Worm (Caenorhabditis elegans) whole organism, L3 larva: ENCODE measurements around the gene str-115.

Experiments used
- R02D3.7 ChIP-seq: fragments of 150-350 bp; optimal IDR thresholded peaks from 2 replicates; lab custom pipeline; 2014; ENCODE audit warnings: missing biosample characterization, missing genetic modification characterization
- ZK546.5 ChIP-seq: sonication (generic microtip); optimal IDR thresholded peaks from 2 replicates; lab custom pipeline; 2017; ENCODE audit warnings: missing biosample characterization, missing genetic modification characterization
- aly-2 ChIP-seq: fragments of 150-350 bp; optimal IDR thresholded peaks from 2 replicates; lab custom pipeline; 2014; ENCODE audit warnings: missing biosample characterization, missing genetic modification characterization
- ama-1 ChIP-seq: fragments of 150-350 bp; optimal IDR thresholded peaks from 2 replicates; lab custom pipeline; 2018
- ceh-16 ChIP-seq: sonication (generic microtip); optimal IDR thresholded peaks from 2 replicates; lab custom pipeline; 2017; ENCODE audit warnings: missing biosample characterization, missing genetic modification characterization
- ceh-28 ChIP-seq: fragments of 150-350 bp; optimal IDR thresholded peaks from 2 replicates; lab custom pipeline; 2014; ENCODE audit warnings: missing biosample characterization, missing genetic modification reagents, missing genetic modification characterization
- ceh-82 ChIP-seq: fragments of 150-350 bp; optimal IDR thresholded peaks from 2 replicates; lab custom pipeline; 2014; ENCODE audit warnings: missing biosample characterization, missing genetic modification characterization
- ceh-9 ChIP-seq: sonication (generic microtip); optimal IDR thresholded peaks from 2 replicates; lab custom pipeline; 2018; ENCODE audit warnings: missing biosample characterization, missing genetic modification characterization
- daf-12 ChIP-seq: fragments of 150-350 bp; optimal IDR thresholded peaks from 2 replicates; lab custom pipeline; 2014; ENCODE audit warnings: missing biosample characterization, missing genetic modification reagents, missing genetic modification characterization
- egl-5 ChIP-seq: fragments of 150-350 bp; optimal IDR thresholded peaks from 2 replicates; lab custom pipeline; 2017; ENCODE audit warnings: missing biosample characterization, missing genetic modification reagents, missing genetic modification characterization, inconsistent platforms
- elt-1 ChIP-seq: fragments of 150-350 bp; optimal IDR thresholded peaks from 2 replicates; lab custom pipeline; 2014; ENCODE audit warnings: missing biosample characterization, missing genetic modification characterization
- elt-2 ChIP-seq: sonication (generic microtip); optimal IDR thresholded peaks from 2 replicates; lab custom pipeline; 2016; ENCODE audit warnings: missing genetic modification reagents, mild to moderate bottlenecking, missing genetic modification characterization, missing compliant biosample characterization
- eor-1 ChIP-seq, 2 experiments: fragments of 150-350 bp; optimal IDR thresholded peaks; 2 replicates each; lab custom pipeline; 2014 to 2018; ENCODE audit warnings: missing biosample characterization in 2 of 2, missing genetic modification characterization in 2 of 2
- fkh-10 ChIP-seq: sonication (generic microtip); optimal IDR thresholded peaks from 2 replicates; lab custom pipeline; 2017; ENCODE audit warnings: missing biosample characterization, missing genetic modification reagents, missing genetic modification characterization
- fkh-2 ChIP-seq: fragments of 150-350 bp; optimal IDR thresholded peaks from 2 replicates; lab custom pipeline; 2014; ENCODE audit warnings: missing biosample characterization, missing genetic modification reagents, missing genetic modification characterization
- fos-1 ChIP-seq: fragments of 150-350 bp; optimal IDR thresholded peaks from 2 replicates; lab custom pipeline; 2014; ENCODE audit warnings: missing biosample characterization, missing genetic modification characterization
- jun-1 ChIP-seq: fragments of 150-350 bp; optimal IDR thresholded peaks from 2 replicates; lab custom pipeline; 2014; ENCODE audit warnings: missing biosample characterization, missing genetic modification reagents, missing genetic modification characterization
- lin-15B ChIP-seq: fragments of 150-350 bp; optimal IDR thresholded peaks from 2 replicates; lab custom pipeline; 2014; ENCODE audit warnings: missing biosample characterization, missing genetic modification characterization
- lin-39 ChIP-seq: fragments of 150-350 bp; optimal IDR thresholded peaks from 2 replicates; lab custom pipeline; 2018; ENCODE audit warnings: missing biosample characterization, missing genetic modification reagents, missing genetic modification characterization
- lsy-12 ChIP-seq: sonication (generic microtip); optimal IDR thresholded peaks from 2 replicates; lab custom pipeline; 2016; ENCODE audit warnings: mild to moderate bottlenecking, missing genetic modification characterization, missing compliant biosample characterization
- mml-1 ChIP-seq: fragments of 150-350 bp; sonication (generic microtip); optimal IDR thresholded peaks from 3 replicates; lab custom pipeline; 2014; ENCODE audit warnings: missing biosample characterization, missing genetic modification characterization
- nhr-11 ChIP-seq: fragments of 150-350 bp; optimal IDR thresholded peaks from 2 replicates; lab custom pipeline; 2014; ENCODE audit warnings: missing biosample characterization, missing genetic modification characterization
- nhr-12 ChIP-seq: fragments of 150-350 bp; optimal IDR thresholded peaks from 2 replicates; lab custom pipeline; 2014; ENCODE audit warnings: missing biosample characterization, missing genetic modification characterization
- nhr-23 ChIP-seq: fragments of 150-350 bp; optimal IDR thresholded peaks from 2 replicates; lab custom pipeline; 2014; ENCODE audit warnings: missing biosample characterization, missing genetic modification reagents, missing genetic modification characterization
- nhr-237 ChIP-seq: fragments of 150-350 bp; optimal IDR thresholded peaks from 2 replicates; lab custom pipeline; 2014; ENCODE audit warnings: missing biosample characterization, missing genetic modification characterization
- nhr-25 ChIP-seq: sonication (generic microtip); optimal IDR thresholded peaks from 2 replicates; lab custom pipeline; 2017; ENCODE audit warnings: missing biosample characterization, missing genetic modification characterization
- nhr-43 ChIP-seq: sonication (generic microtip); optimal IDR thresholded peaks from 2 replicates; lab custom pipeline; 2016; ENCODE audit warnings: mild to moderate bottlenecking, missing genetic modification characterization, missing compliant biosample characterization; ENCODE audit not compliant: poor library complexity, severe bottlenecking
- nhr-76 ChIP-seq: fragments of 150-350 bp; sonication (generic microtip); optimal IDR thresholded peaks from 5 replicates; lab custom pipeline; 2014; ENCODE audit warnings: missing biosample characterization, missing genetic modification characterization
- nhr-77 ChIP-seq: fragments of 150-350 bp; optimal IDR thresholded peaks from 2 replicates; lab custom pipeline; 2014; ENCODE audit warnings: missing biosample characterization, missing genetic modification characterization
- pha-4 ChIP-seq: fragments of 150-350 bp; optimal IDR thresholded peaks from 2 replicates; lab custom pipeline; 2014; ENCODE audit warnings: missing biosample characterization, missing genetic modification reagents, missing genetic modification characterization
- pqm-1 ChIP-seq: fragments of 150-350 bp; optimal IDR thresholded peaks from 2 replicates; lab custom pipeline; 2017; ENCODE audit warnings: missing biosample characterization, missing genetic modification characterization, inconsistent platforms
- sea-2 ChIP-seq: fragments of 150-350 bp; sonication (generic microtip); optimal IDR thresholded peaks from 4 replicates; lab custom pipeline; 2014; ENCODE audit warnings: missing biosample characterization, missing genetic modification reagents, missing genetic modification characterization
- skn-1 ChIP-seq: fragments of 150-350 bp; optimal IDR thresholded peaks from 2 replicates; lab custom pipeline; 2014; ENCODE audit warnings: missing biosample characterization, missing genetic modification characterization
- snpc-4 ChIP-seq: fragments of 150-350 bp; optimal IDR thresholded peaks from 2 replicates; lab custom pipeline; 2014; ENCODE audit warnings: missing biosample characterization, missing genetic modification characterization
- tbx-2 ChIP-seq: sonication (generic microtip); optimal IDR thresholded peaks from 2 replicates; lab custom pipeline; 2016; ENCODE audit warnings: mild to moderate bottlenecking, missing genetic modification characterization, missing compliant biosample characterization
- unc-62 ChIP-seq: fragments of 150-350 bp; sonication (generic microtip); optimal IDR thresholded peaks from 4 replicates; lab custom pipeline; 2014; ENCODE audit warnings: missing biosample characterization, missing genetic modification reagents, missing genetic modification characterization
- zag-1 ChIP-seq: fragments of 150-350 bp; optimal IDR thresholded peaks from 2 replicates; lab custom pipeline; 2014; ENCODE audit warnings: missing biosample characterization, missing genetic modification characterization
- ztf-11 ChIP-seq: fragments of 150-350 bp; optimal IDR thresholded peaks from 2 replicates; lab custom pipeline; 2014; ENCODE audit warnings: missing biosample characterization, missing genetic modification characterization
- ztf-4 ChIP-seq: fragments of 150-350 bp; optimal IDR thresholded peaks from 2 replicates; lab custom pipeline; 2014; ENCODE audit warnings: missing biosample characterization, missing genetic modification characterization

The str-115 gene

ce11 chrV:11292682-11293081 is 23.8 kb downstream of the str-115 start:
- no peak for TF ChIP-seq R02D3.7 (tag; lab: Kevin White, UChicago)
- TF ChIP-seq lin-15B (tag; lab: Kevin White, UChicago), result no peak
- TF ChIP-seq aly-2 (tag; lab: Kevin White, UChicago), result no peak
- TF ChIP-seq pqm-1 (tag; lab: Kevin White, UChicago), result no peak
- no peak for TF ChIP-seq ztf-11 (tag; lab: Kevin White, UChicago)
- no peak for TF ChIP-seq ama-1 (lab: Kevin White, UChicago)
- no peak for TF ChIP-seq ceh-28 (tag; lab: Kevin White, UChicago)
- TF ChIP-seq ZK546.5 (tag; lab: Kevin White, UChicago), result no peak
- TF ChIP-seq nhr-25, result no peak
- no peak for TF ChIP-seq nhr-76 (tag; lab: Kevin White, UChicago)
- no peak for TF ChIP-seq egl-5 (tag; lab: Kevin White, UChicago)
- TF ChIP-seq, all 47 proteins: peak for 0

DNA sequence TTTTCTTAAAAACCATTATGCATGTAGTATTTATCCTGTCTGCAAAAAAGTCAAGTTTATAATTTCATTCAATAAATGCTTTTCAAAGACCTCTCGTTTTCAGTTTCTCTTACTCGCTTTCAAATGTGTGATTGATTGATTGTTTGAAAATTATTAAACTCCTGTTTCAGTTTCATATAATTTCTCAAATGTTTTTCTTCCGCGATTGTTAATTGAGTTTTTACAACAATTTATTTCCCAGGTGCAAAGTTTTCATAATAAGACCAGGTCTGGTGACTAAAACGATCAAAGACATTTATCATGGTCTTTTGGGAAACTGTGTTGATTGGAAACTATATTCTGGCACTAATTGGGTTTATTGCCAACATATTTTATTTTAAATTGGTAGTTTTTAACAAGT is 25.5 kb downstream of the str-115 start, which contains the start of gene T03F7.6:
TSS of gene T03F7.6 (plus strand) at position 301 of the 400 bp plus-strand sequence.
- TF ChIP-seq elt-1 (tag; lab: Kevin White, UChicago), result no peak
- no peak for TF ChIP-seq elt-2 (tag; lab: Kevin White, UChicago)
- no peak for TF ChIP-seq tbx-2 (tag; lab: Kevin White, UChicago)
- no peak for TF ChIP-seq pqm-1 (tag; lab: Kevin White, UChicago)
- TF ChIP-seq ztf-4 (tag; lab: Kevin White, UChicago), result no peak
- no peak for TF ChIP-seq fkh-10 (GFP tag; lab: Kevin White, UChicago)
- TF ChIP-seq ZK546.5 (tag; lab: Kevin White, UChicago), result no peak
- TF ChIP-seq daf-12, result no peak
- no peak for TF ChIP-seq snpc-4 (tag; lab: Kevin White, UChicago)
- no peak for TF ChIP-seq nhr-12 (tag; lab: Kevin White, UChicago)
- no peak for TF ChIP-seq nhr-77
- TF ChIP-seq pha-4 (tag; lab: Kevin White, UChicago), result no peak
- TF ChIP-seq ceh-82 (tag; lab: Kevin White, UChicago), result no peak
- TF ChIP-seq nhr-43 (tag; lab: Kevin White, UChicago), result no peak
- TF ChIP-seq jun-1, result no peak
- TF ChIP-seq ceh-28 (tag; lab: Kevin White, UChicago), result no peak

DNA sequence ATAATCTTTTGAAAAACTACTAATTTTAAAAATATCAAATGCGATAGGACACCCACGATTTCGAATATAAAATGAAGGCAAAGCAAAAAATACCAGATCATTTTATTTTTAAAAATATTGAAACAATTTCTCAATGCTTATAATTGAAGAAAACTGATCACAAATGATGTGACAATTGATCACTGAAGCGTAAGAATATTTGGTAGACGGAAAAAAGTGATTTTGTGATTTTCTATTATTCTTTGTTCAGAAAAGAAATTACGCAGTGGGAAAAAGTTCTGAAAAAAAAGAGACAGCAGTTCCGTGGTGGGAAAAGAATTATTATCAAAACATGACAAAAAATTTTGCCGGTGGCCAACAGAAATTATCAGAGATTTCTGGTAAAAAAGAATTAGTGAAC is 29.7 kb downstream of the str-115 start, which contains the start of gene T03F7.5:
TSS of gene T03F7.5 (minus strand) at position 101 of the 400 bp plus-strand sequence.
- TF ChIP-seq elt-2 (tag; lab: Kevin White, UChicago) (no peak), elt-1 (tag; lab: Kevin White, UChicago) (no peak), ama-1 (lab: Kevin White, UChicago) (no peak), ceh-16 (no peak), pqm-1 (tag; lab: Kevin White, UChicago) (no peak), lsy-12 (tag; lab: Kevin White, UChicago) (no peak), R02D3.7 (tag; lab: Kevin White, UChicago) (no peak), eor-1 (tag; optimal IDR thresholded peaks at IDR 0.05; lab: Kevin White, UChicago) (no peak), nhr-237 (tag; lab: Kevin White, UChicago) (no peak), nhr-11 (no peak)

- TF ChIP-seq mml-1 (no peak), aly-2 (tag; lab: Kevin White, UChicago) (no peak), R02D3.7 (tag; lab: Kevin White, UChicago) (no peak), snpc-4 (tag; lab: Kevin White, UChicago) (no peak), nhr-11 (no peak), lin-39 (tag; lab: Kevin White, UChicago) (no peak), fos-1 (tag; lab: Kevin White, UChicago) (no peak), ZK546.5 (tag; lab: Kevin White, UChicago) (no peak), sea-2 (no peak), unc-62 (GFP tag; lab: Kevin White, UChicago) (no peak), pha-4 (tag; lab: Kevin White, UChicago) (no peak), ztf-11 (tag; lab: Kevin White, UChicago) (no peak)
Measured at ce11 chrV:11299406-11299805, 30.5 kb downstream of the str-115 start.

- TF ChIP-seq nhr-23, result no peak
- TF ChIP-seq skn-1 (tag; lab: Kevin White, UChicago), result no peak
- TF ChIP-seq ceh-9, result no peak
- no peak for TF ChIP-seq fkh-2 (tag; lab: Kevin White, UChicago)
- no peak for TF ChIP-seq aly-2 (tag; lab: Kevin White, UChicago)
- no peak for TF ChIP-seq nhr-77
- no peak for TF ChIP-seq egl-5 (tag; lab: Kevin White, UChicago)
- TF ChIP-seq ceh-16, result no peak
- no peak for TF ChIP-seq nhr-25
- TF ChIP-seq ztf-4 (tag; lab: Kevin White, UChicago), result no peak
- no peak for TF ChIP-seq zag-1
- no peak for TF ChIP-seq ZK546.5 (tag; lab: Kevin White, UChicago)
- no peak for TF ChIP-seq lin-15B (tag; lab: Kevin White, UChicago)
Measured at ce11 chrV:11300539-11300938, 31.6 kb downstream of the str-115 start, which contains the start of gene srh-47. Gene srh-47, minus strand, starts transcription at chrV:11300639.
